Worm (Caenorhabditis elegans) whole organism, L1 larva: Measurements from ENCODE around the gene F58G1.7.

Experiments used
- C04F5.9 ChIP-seq: sonication (generic microtip); optimal IDR thresholded peaks from 2 replicates; lab custom pipeline; 2016; ENCODE audit warnings: missing genetic modification characterization, missing compliant biosample characterization
- C16A3.4 ChIP-seq: fragments of 150-350 bp; optimal IDR thresholded peaks from 2 replicates; lab custom pipeline; 2014; ENCODE audit warnings: missing biosample characterization, missing genetic modification characterization
- C34B4.2 ChIP-seq: sonication (generic microtip); optimal IDR thresholded peaks from 2 replicates; lab custom pipeline; 2017; ENCODE audit warnings: mild to moderate bottlenecking, missing genetic modification characterization, missing compliant biosample characterization
- Y116A8C.19 ChIP-seq: sonication (generic microtip); optimal IDR thresholded peaks from 2 replicates; lab custom pipeline; 2016; ENCODE audit warnings: missing compliant biosample characterization, missing genetic modification characterization, borderline replicate concordance
- ama-1 ChIP-seq: fragments of 150-350 bp; optimal IDR thresholded peaks from 2 replicates; lab custom pipeline; 2014
- ceh-8 ChIP-seq: fragments of 200-800 bp; sonication (Bioruptor generic); optimal IDR thresholded peaks from 2 replicates; lab custom pipeline; 2018; ENCODE audit warnings: mild to moderate bottlenecking, missing genetic modification characterization, moderate library complexity, missing compliant biosample characterization
- ceh-82 ChIP-seq, 3 experiments: fragments of 150-350 bp in 1 of 3; sonication (generic microtip) in 2 of 3; optimal IDR thresholded peaks; 2 replicates each; lab custom pipeline; 2014 to 2017; ENCODE audit warnings: missing biosample characterization in 3 of 3, missing genetic modification characterization in 3 of 3
- ceh-90 ChIP-seq: sonication (generic microtip); optimal IDR thresholded peaks from 2 replicates; lab custom pipeline; 2016; ENCODE audit warnings: missing genetic modification characterization, missing compliant biosample characterization
- ces-1 ChIP-seq: fragments of 150-350 bp; optimal IDR thresholded peaks from 2 replicates; lab custom pipeline; 2014; ENCODE audit warnings: missing biosample characterization, missing genetic modification reagents, missing genetic modification characterization
- dpl-1 ChIP-seq, 3 experiments: fragments of 150-350 bp in 2 of 3; sonication (generic microtip) in 1 of 3; optimal IDR thresholded peaks; 2 replicates each; lab custom pipeline; 2014 to 2017; ENCODE audit warnings: missing biosample characterization in 3 of 3, missing genetic modification characterization in 3 of 3, missing genetic modification reagents in 3 of 3
- efl-1 ChIP-seq, 4 experiments: fragments of 150-350 bp; optimal IDR thresholded peaks in 3 of 4; peaks in 1 of 4; 1 replicate in 1 of 4; 2 replicates in 3 of 4; lab custom pipeline; 2014; ENCODE audit warnings: missing biosample characterization in 2 of 4, missing genetic modification characterization in 2 of 4, missing genetic modification reagents in 2 of 4
- elt-2 ChIP-seq: sonication (generic microtip); optimal IDR thresholded peaks from 2 replicates; lab custom pipeline; 2016; ENCODE audit warnings: missing genetic modification characterization, mild to moderate bottlenecking, inconsistent platforms, missing compliant biosample characterization, missing genetic modification reagents
- fkh-8 ChIP-seq: sonication (generic microtip); optimal IDR thresholded peaks from 2 replicates; lab custom pipeline; 2016; ENCODE audit warnings: mild to moderate bottlenecking, missing genetic modification characterization, missing compliant biosample characterization
- grh-1 ChIP-seq: fragments of 200-800 bp; sonication (Bioruptor generic); IDR thresholded peaks from 2 replicates; pipeline ENCODE4 v1.3.6; 2022; ENCODE audit warnings: missing genetic modification reagents, missing genetic modification characterization, missing compliant biosample characterization
- hlh-17 ChIP-seq: fragments of 200-800 bp; sonication (Bioruptor generic); optimal IDR thresholded peaks from 2 replicates; lab custom pipeline; 2018; ENCODE audit warnings: missing genetic modification characterization, mild to moderate bottlenecking, missing compliant biosample characterization, moderate library complexity, borderline replicate concordance
- irx-1 ChIP-seq: sonication (generic microtip); optimal IDR thresholded peaks from 2 replicates; lab custom pipeline; 2016; ENCODE audit warnings: missing genetic modification characterization, missing compliant biosample characterization
- isw-1 ChIP-seq: fragments of 200-800 bp; sonication (Bioruptor generic); IDR thresholded peaks from 2 replicates; pipeline ENCODE4 v1.3.6; 2022; ENCODE audit warnings: missing genetic modification characterization, missing compliant biosample characterization
- lin-13 ChIP-seq: fragments of 150-350 bp; optimal IDR thresholded peaks from 2 replicates; lab custom pipeline; 2014; ENCODE audit warnings: missing biosample characterization, missing genetic modification reagents, missing genetic modification characterization
- lin-14 ChIP-seq: fragments of 200-800 bp; sonication (Bioruptor generic); optimal IDR thresholded peaks from 2 replicates; lab custom pipeline; 2018; ENCODE audit warnings: mild to moderate bottlenecking, missing genetic modification characterization, moderate library complexity, missing compliant biosample characterization
- lin-35 ChIP-seq, 2 experiments: fragments of 150-350 bp; optimal IDR thresholded peaks; 2 replicates each; lab custom pipeline; 2014; ENCODE audit warnings: missing biosample characterization in 2 of 2, missing genetic modification characterization in 2 of 2, missing genetic modification reagents in 2 of 2
- lir-3 ChIP-seq: sonication (generic microtip); optimal IDR thresholded peaks from 2 replicates; lab custom pipeline; 2016; ENCODE audit warnings: mild to moderate bottlenecking, missing genetic modification characterization, moderate library complexity, missing compliant biosample characterization; ENCODE audit not compliant: poor library complexity
- lsy-2 ChIP-seq, 2 experiments: fragments of 150-350 bp; optimal IDR thresholded peaks; 2 replicates each; lab custom pipeline; 2014; ENCODE audit warnings: missing biosample characterization in 2 of 2, missing genetic modification characterization in 2 of 2
- mab-9 ChIP-seq: fragments of 200-800 bp; sonication (Bioruptor generic); IDR thresholded peaks from 2 replicates; pipeline ENCODE4 v1.3.6; 2022; ENCODE audit warnings: missing genetic modification reagents, missing genetic modification characterization, missing compliant biosample characterization
- mef-2 ChIP-seq: fragments of 150-350 bp; optimal IDR thresholded peaks from 2 replicates; lab custom pipeline; 2014; ENCODE audit warnings: missing biosample characterization, missing genetic modification characterization
- mep-1 ChIP-seq: fragments of 150-350 bp; optimal IDR thresholded peaks from 2 replicates; lab custom pipeline; 2014; ENCODE audit warnings: missing biosample characterization, missing genetic modification characterization
- nhr-19 ChIP-seq: fragments of 200-800 bp; sonication (Bioruptor generic); conservative IDR thresholded peaks from 2 replicates; pipeline ENCODE4 v1.3.6; 2022; ENCODE audit warnings: missing genetic modification characterization, missing compliant biosample characterization
- nhr-20 ChIP-seq: sonication (generic microtip); optimal IDR thresholded peaks from 2 replicates; lab custom pipeline; 2016; ENCODE audit warnings: mild to moderate bottlenecking, missing genetic modification characterization, missing compliant biosample characterization
- nhr-47 ChIP-seq: sonication (generic microtip); optimal IDR thresholded peaks from 2 replicates; lab custom pipeline; 2016; ENCODE audit warnings: mild to moderate bottlenecking, missing genetic modification characterization, moderate library complexity, missing compliant biosample characterization
- nhr-85 ChIP-seq: sonication (generic microtip); peaks from one replicate; lab custom pipeline; 2016; ENCODE audit warnings: missing genetic modification characterization, inconsistent platforms, missing compliant biosample characterization
- nhr-90 ChIP-seq: sonication (generic microtip); optimal IDR thresholded peaks from 2 replicates; lab custom pipeline; 2016; ENCODE audit warnings: mild to moderate bottlenecking, missing genetic modification characterization, missing compliant biosample characterization; ENCODE audit not compliant: poor library complexity
- pag-3 ChIP-seq: sonication (generic microtip); optimal IDR thresholded peaks from 2 replicates; lab custom pipeline; 2017; ENCODE audit warnings: missing genetic modification characterization, mild to moderate bottlenecking, missing compliant biosample characterization, antibody characterized with exemption, borderline replicate concordance; ENCODE audit not compliant: insufficient read depth
- pax-3 ChIP-seq: fragments of 200-800 bp; sonication (Bioruptor generic); optimal IDR thresholded peaks from 2 replicates; lab custom pipeline; 2018; ENCODE audit warnings: mild to moderate bottlenecking, missing genetic modification characterization, moderate library complexity, missing compliant biosample characterization
- rnt-1 ChIP-seq: sonication (generic microtip); optimal IDR thresholded peaks from 2 replicates; lab custom pipeline; 2016; ENCODE audit warnings: mild to moderate bottlenecking, missing genetic modification characterization, moderate library complexity, missing compliant biosample characterization
- skn-1 ChIP-seq: fragments of 150-350 bp; optimal IDR thresholded peaks from 2 replicates; lab custom pipeline; 2014; ENCODE audit warnings: missing biosample characterization, missing genetic modification characterization
- snu-23 ChIP-seq: sonication (generic microtip); optimal IDR thresholded peaks from 2 replicates; lab custom pipeline; 2016; ENCODE audit warnings: missing genetic modification characterization, missing compliant biosample characterization
- sptf-1 ChIP-seq: fragments of 150-350 bp; optimal IDR thresholded peaks from 2 replicates; lab custom pipeline; 2014; ENCODE audit warnings: missing biosample characterization, missing genetic modification characterization
- sup-37 ChIP-seq: fragments of 200-800 bp; sonication (Bioruptor generic); optimal IDR thresholded peaks from 2 replicates; lab custom pipeline; 2018; ENCODE audit warnings: mild to moderate bottlenecking, missing genetic modification characterization, missing compliant biosample characterization
- swsn-7 ChIP-seq: sonication (generic microtip); optimal IDR thresholded peaks from 2 replicates; lab custom pipeline; 2016; ENCODE audit warnings: missing genetic modification characterization, missing compliant biosample characterization
- unc-130 ChIP-seq: fragments of 150-350 bp; optimal IDR thresholded peaks from 2 replicates; lab custom pipeline; 2017; ENCODE audit warnings: missing biosample characterization, missing genetic modification characterization, inconsistent platforms
- unc-62 ChIP-seq: fragments of 150-350 bp; optimal IDR thresholded peaks from 2 replicates; lab custom pipeline; 2014; ENCODE audit warnings: missing biosample characterization, missing genetic modification reagents, missing genetic modification characterization
- unc-98 ChIP-seq: fragments of 200-800 bp; sonication (Bioruptor generic); IDR thresholded peaks from 2 replicates; pipeline ENCODE4 v1.3.6; 2022; ENCODE audit warnings: missing genetic modification characterization, missing compliant biosample characterization
- xbp-1 ChIP-seq: sonication (generic microtip); optimal IDR thresholded peaks from 2 replicates; lab custom pipeline; 2016; ENCODE audit warnings: missing genetic modification characterization, missing compliant biosample characterization
- zag-1 ChIP-seq: fragments of 150-350 bp; optimal IDR thresholded peaks from 2 replicates; lab custom pipeline; 2014; ENCODE audit warnings: missing biosample characterization, missing genetic modification characterization
- ztf-11 ChIP-seq, 2 experiments: sonication (generic microtip); optimal IDR thresholded peaks; 2 replicates each; lab custom pipeline; 2016 to 2017; ENCODE audit warnings: missing genetic modification characterization in 2 of 2, missing biosample characterization in 1 of 2, missing compliant biosample characterization in 1 of 2
- ztf-4 ChIP-seq: fragments of 150-350 bp; optimal IDR thresholded peaks from 2 replicates; lab custom pipeline; 2014; ENCODE audit warnings: missing biosample characterization, missing genetic modification characterization

F58G1.7 gene

DNA sequence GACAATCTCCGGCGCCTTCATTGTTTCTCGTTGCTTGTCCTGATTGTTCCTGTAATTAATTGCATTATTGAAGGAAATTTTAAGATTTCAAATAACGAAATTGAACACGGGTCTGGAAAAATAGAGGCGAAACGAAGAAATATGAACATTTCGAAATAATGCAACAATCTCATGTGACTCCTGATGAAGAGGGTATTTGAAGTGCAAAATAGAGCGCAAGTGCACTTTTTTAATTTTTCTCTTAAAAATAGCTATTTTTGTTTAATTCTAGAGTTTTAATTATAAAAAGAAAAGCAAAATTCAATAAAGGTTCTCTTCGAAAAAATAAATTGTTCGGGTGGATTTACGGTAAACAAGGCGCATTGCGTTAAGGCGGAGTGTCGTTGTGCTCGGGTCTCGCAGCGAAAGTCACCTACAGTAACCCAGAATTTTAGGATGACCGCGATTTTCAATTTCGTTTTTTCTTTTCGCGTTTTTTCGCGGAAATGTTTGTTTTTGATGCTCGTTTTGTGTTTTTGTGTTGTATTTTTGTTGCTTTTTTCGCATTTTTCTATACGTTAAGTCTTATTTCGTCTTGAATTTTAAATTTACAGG lies 29.0 kb downstream of the F58G1.7 start, which contains the start of the genes F58G1.2 and wago-4:
TSS of gene F58G1.2 (minus strand) at position 51 of the 594 bp plus-strand sequence.
TSS of gene wago-4 (plus strand) at position 592 of the 594 bp plus-strand sequence.
- peak; percentile 68 for TF ChIP-seq nhr-85
- no peak for TF ChIP-seq swsn-7 (tag; lab: Kevin White, UChicago)
- peak; percentile 14 for TF ChIP-seq lin-13 (GFP tag; lab: Kevin White, UChicago)
- peak in 1 of 2 experiments; percentile 94 for TF ChIP-seq lsy-2 (tag; optimal IDR thresholded peaks at IDR 0.05; lab: Kevin White, UChicago)
- peak; percentile 35 for TF ChIP-seq skn-1 (tag; lab: Kevin White, UChicago)
- TF ChIP-seq lin-35 (GFP tag; optimal IDR thresholded peaks at IDR 0.05; lab: Kevin White, UChicago): peak; percentile 26 to 54
- TF ChIP-seq efl-1 (optimal IDR thresholded peaks at IDR 0.05; lab: Kevin White, UChicago): peak; percentile 56 to 58
- peak; percentile 71 to 91 for TF ChIP-seq efl-1 (GFP tag; optimal IDR thresholded peaks at IDR 0.05 in 1 of 2; lab: Kevin White, UChicago)
- TF ChIP-seq dpl-1 (GFP tag; optimal IDR thresholded peaks at IDR 0.05; lab: Kevin White, UChicago): peak; percentile 23 to 70 (median 41)
- TF ChIP-seq rnt-1 (tag; lab: Kevin White, UChicago): peak; percentile 10
- 0 out of 2 replicates have a peak, but pooled peaks have one; percentile 3 for TF ChIP-seq isw-1
- TF ChIP-seq mep-1 (tag; lab: Kevin White, UChicago): peak; percentile 8
- TF ChIP-seq nhr-90 (tag; lab: Kevin White, UChicago): no peak
- no peak for TF ChIP-seq ceh-82 (tag; optimal IDR thresholded peaks at IDR 0.05; lab: Kevin White, UChicago)
- TF ChIP-seq, all 84 proteins: peak for 10

DNA sequence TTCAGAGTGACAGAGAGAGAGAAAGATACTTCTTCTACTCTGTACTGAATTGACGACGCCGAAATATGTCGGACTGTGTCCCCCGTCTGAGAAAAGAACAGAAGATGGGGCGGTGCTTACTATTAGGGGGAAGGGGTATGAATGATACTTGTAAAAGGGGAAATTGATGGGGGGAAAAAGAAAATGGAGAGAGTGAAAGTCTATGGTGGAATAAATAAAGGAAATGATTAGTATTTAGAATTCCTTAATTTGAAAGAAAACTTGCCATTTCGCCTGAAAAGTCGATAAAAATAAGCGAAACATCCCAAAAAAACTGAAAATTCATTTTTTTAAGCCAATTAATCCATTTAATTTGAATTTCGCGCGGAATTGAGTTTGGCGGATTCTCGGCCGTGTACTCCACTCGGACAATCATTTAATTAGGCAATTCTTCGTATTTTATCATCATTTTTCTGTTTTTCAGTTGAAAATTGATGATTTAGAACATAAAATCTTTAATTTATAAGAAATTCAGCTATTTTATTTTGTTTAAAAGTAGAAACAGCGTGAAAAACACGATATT lies 33.5 kb downstream of the F58G1.7 start, which contains the start of gene F35C5.12:
TSS of gene F35C5.12 (minus strand) at position 51 of the 562 bp plus-strand sequence.
- TF ChIP-seq sptf-1 (tag; lab: Kevin White, UChicago) (no peak), nhr-20 (tag; lab: Kevin White, UChicago) (peak; percentile 58), swsn-7 (tag; lab: Kevin White, UChicago) (peak; percentile 59), ztf-11 (tag; optimal IDR thresholded peaks at IDR 0.05; lab: Kevin White, UChicago) (peak in 1 of 2 experiments; percentile 74), irx-1 (tag; lab: Kevin White, UChicago) (peak; percentile 68), mef-2 (no peak), pax-3 (tag; lab: Kevin White, UChicago) (peak; percentile 52), ztf-4 (tag; lab: Kevin White, UChicago) (no peak), unc-98 (GFP tag; lab: Robert Waterston, UW) (peak; percentile 23; the same call in 1 of the 2 replicates), ceh-8 (GFP tag; lab: Kevin White, UChicago) (peak; percentile 33), hlh-17 (GFP tag; lab: Kevin White, UChicago) (no peak), fkh-8 (tag; lab: Kevin White, UChicago) (no peak), unc-130 (no peak), ceh-90 (tag; lab: Kevin White, UChicago) (peak; percentile 82), ces-1 (GFP tag; lab: Kevin White, UChicago) (no peak), zag-1 (no peak), ama-1 (lab: Kevin White, UChicago) (no peak), snu-23 (GFP tag; lab: Kevin White, UChicago) (peak; percentile 60), Y116A8C.19 (tag; lab: Kevin White, UChicago) (no peak), C34B4.2 (tag; lab: Kevin White, UChicago) (no peak), lir-3 (tag; lab: Kevin White, UChicago) (peak; percentile 79), elt-2 (tag; lab: Kevin White, UChicago) (peak; percentile 22), C04F5.9 (peak; percentile 18), nhr-85 (peak; percentile 85), dpl-1 (GFP tag; optimal IDR thresholded peaks at IDR 0.05; lab: Kevin White, UChicago) (peak; percentile 87 to 92 (median 90)), grh-1 (GFP tag; lab: Robert Waterston, UW) (peak; percentile 34; the same call in 1 of the 2 replicates), ceh-82 (tag; optimal IDR thresholded peaks at IDR 0.05; lab: Kevin White, UChicago) (peak in 1 of 3 experiments; percentile 29), nhr-47 (tag; lab: Kevin White, UChicago) (peak; percentile 65), C16A3.4 (peak; percentile 18), nhr-19 (GFP tag; lab: Robert Waterston, UW) (peak; percentile 68), unc-62 (GFP tag; lab: Kevin White, UChicago) (no peak), xbp-1 (tag; lab: Kevin White, UChicago) (peak; percentile 59), mab-9 (GFP tag; lab: Robert Waterston, UW) (0 out of 2 replicates have a peak, but pooled peaks have one; percentile 18), nhr-90 (tag; lab: Kevin White, UChicago) (peak; percentile 78), lin-14 (GFP tag; lab: Kevin White, UChicago) (no peak), efl-1 (optimal IDR thresholded peaks at IDR 0.05; lab: Kevin White, UChicago) (peak; percentile 94 to 95), efl-1 (GFP tag; optimal IDR thresholded peaks at IDR 0.05 in 1 of 2; lab: Kevin White, UChicago) (peak; percentile 89 to 99), sup-37 (GFP tag; lab: Kevin White, UChicago) (no peak), skn-1 (tag; lab: Kevin White, UChicago) (peak; percentile 22), lsy-2 (tag; optimal IDR thresholded peaks at IDR 0.05; lab: Kevin White, UChicago) (peak; percentile 67 to 68), pag-3 (tag; lab: Kevin White, UChicago) (no peak)
